Worm (Caenorhabditis elegans) whole organism, young adult: Measurements from ENCODE around the gene erg-28.

ENCODE experiments used
- F33H1.4 ChIP-seq: fragments of 200-800 bp; sonication (Bioruptor generic); IDR thresholded peaks from 2 replicates; pipeline ENCODE4 v1.3.6; 2022; ENCODE audit warnings: missing genetic modification reagents, missing genetic modification characterization, missing compliant biosample characterization
- F52B5.7 ChIP-seq: sonication (generic microtip); optimal IDR thresholded peaks from 2 replicates; lab custom pipeline; 2016; ENCODE audit warnings: mild to moderate bottlenecking, missing genetic modification characterization, missing compliant biosample characterization
- T26A5.8 ChIP-seq: sonication (generic microtip); optimal IDR thresholded peaks from 2 replicates; lab custom pipeline; 2016; ENCODE audit warnings: missing genetic modification characterization, missing compliant biosample characterization
- ama-1 ChIP-seq, 3 experiments: fragments of 150-350 bp in 1 of 3; sonication (generic microtip) in 2 of 3; optimal IDR thresholded peaks; 2 replicates each; lab custom pipeline; 2014 to 2018; ENCODE audit warnings: missing biosample characterization in 2 of 3, missing genetic modification characterization in 2 of 3, missing genetic modification reagents in 2 of 3
- attf-6 ChIP-seq: fragments of 200-800 bp; sonication (Bioruptor generic); IDR thresholded peaks from 2 replicates; pipeline ENCODE4 v1.3.6; 2022; ENCODE audit warnings: missing genetic modification reagents, missing genetic modification characterization, missing compliant biosample characterization
- ceh-58 ChIP-seq: fragments of 200-800 bp; sonication (Bioruptor generic); IDR thresholded peaks from 2 replicates; pipeline ENCODE4 v1.3.6; 2022; ENCODE audit warnings: missing genetic modification characterization, missing compliant biosample characterization
- efl-1 ChIP-seq: fragments of 150-350 bp; optimal IDR thresholded peaks from 2 replicates; lab custom pipeline; 2014; ENCODE audit warnings: missing biosample characterization, missing genetic modification reagents, missing genetic modification characterization
- mel-28 ChIP-seq: sonication (generic microtip); optimal IDR thresholded peaks from 2 replicates; lab custom pipeline; 2016; ENCODE audit warnings: borderline replicate concordance, mild to moderate bottlenecking, missing genetic modification characterization, missing compliant biosample characterization
- unc-130 ChIP-seq: sonication (generic microtip); optimal IDR thresholded peaks from 2 replicates; lab custom pipeline; 2016; ENCODE audit warnings: missing genetic modification reagents, missing genetic modification characterization, missing compliant biosample characterization
- unc-62 ChIP-seq: fragments of 150-350 bp; optimal IDR thresholded peaks from 2 replicates; lab custom pipeline; 2014; ENCODE audit warnings: missing biosample characterization, missing genetic modification reagents, missing genetic modification characterization
- ztf-3 ChIP-seq: fragments of 200-800 bp; sonication (Bioruptor generic); optimal IDR thresholded peaks from 2 replicates; lab custom pipeline; 2018; ENCODE audit warnings: mild to moderate bottlenecking, missing genetic modification characterization, missing compliant biosample characterization

DNA sequence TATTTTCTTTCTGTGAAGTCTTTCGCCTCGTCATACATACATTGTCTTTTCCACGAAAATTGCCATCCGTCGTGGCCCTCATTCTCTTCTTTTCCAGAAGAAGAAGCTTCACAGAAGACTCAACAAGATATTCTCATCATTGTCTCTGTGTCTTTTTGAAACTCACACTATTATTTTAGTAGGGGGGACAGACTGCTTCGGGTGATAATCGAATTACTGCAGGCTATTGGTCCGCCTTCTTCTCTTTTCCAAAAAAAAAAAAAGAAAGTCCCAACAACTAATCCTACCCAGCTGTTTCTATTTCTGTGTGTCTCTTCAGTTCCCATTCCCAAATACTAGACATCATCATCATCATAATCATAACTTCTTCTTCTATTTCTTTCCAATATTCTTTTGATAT is 23.8 kb upstream of the erg-28 start:
- no peak for TF ChIP-seq ztf-3 (GFP tag; lab: Kevin White, UChicago)
- no peak for TF ChIP-seq F33H1.4 (GFP tag; lab: Robert Waterston, UW)
- TF ChIP-seq efl-1 (GFP tag; lab: Kevin White, UChicago) = no peak
- no peak for TF ChIP-seq attf-6 (GFP tag; lab: Robert Waterston, UW)
- TF ChIP-seq unc-62 = no peak
- no peak for TF ChIP-seq T26A5.8
- no peak for TF ChIP-seq ama-1 (optimal IDR thresholded peaks at IDR 0.05; lab: Kevin White, UChicago)
- no peak for TF ChIP-seq ama-1 (GFP tag; optimal IDR thresholded peaks at IDR 0.05; lab: Kevin White, UChicago)
- no peak for TF ChIP-seq mel-28
- TF ChIP-seq ceh-58 (GFP tag; lab: Robert Waterston, UW) = no peak
- no peak for TF ChIP-seq F52B5.7 (tag; lab: Kevin White, UChicago)
- no peak for TF ChIP-seq unc-130 (GFP tag; lab: Kevin White, UChicago)
